Fruit fly (Drosophila melanogaster): Measurements from ENCODE around the gene eRF3.

- TF ChIP-seq lola (GFP tag; optimal IDR thresholded peaks at IDR 0.05): no peak
- TF ChIP-seq sv (GFP tag; optimal IDR thresholded peaks at IDR 0.05): no peak
- TF ChIP-seq HLH106 (tag; optimal IDR thresholded peaks at IDR 0.05): no peak
- no peak for TF ChIP-seq h (GFP tag; optimal IDR thresholded peaks at IDR 0.05)
Measured at dm6 chr2L:12464065-12464464, 29.8 kb downstream of the eRF3 start.
